Worm (Caenorhabditis elegans): ENCODE measurements around the gene hrg-3.

hrg-3 gene

DNA sequence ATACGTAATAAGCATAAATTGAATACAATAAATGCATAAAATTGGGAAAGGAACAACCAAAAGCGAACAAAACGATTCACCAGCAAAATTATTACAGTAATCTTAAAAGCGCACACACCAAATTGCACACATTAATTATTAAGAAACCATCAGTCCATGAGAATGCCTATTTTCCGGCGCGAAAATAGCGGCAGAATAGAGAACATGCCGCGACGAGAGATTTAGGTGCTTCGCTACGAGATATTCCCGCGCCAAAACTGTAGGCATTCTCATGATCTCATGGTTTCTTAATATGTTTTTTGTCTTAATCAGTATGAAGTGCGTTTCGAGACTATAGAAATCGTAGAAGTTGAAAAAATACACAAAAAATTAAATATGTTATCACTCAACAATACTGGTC is 27.9 kb downstream of the hrg-3 start:
- TF ChIP-seq ref-1 (GFP tag; conservative IDR thresholded peaks at IDR 0.05) (no peak), ztf-23 (GFP tag; IDR thresholded peaks at IDR 0.05) (no peak), ztf-29 (GFP tag; IDR thresholded peaks at IDR 0.05) (no peak), tab-1 (GFP tag; IDR thresholded peaks at IDR 0.05) (no peak), flt-1 (GFP tag; IDR thresholded peaks at IDR 0.05) (no peak), T22C8.4 (GFP tag; IDR thresholded peaks at IDR 0.05) (no peak), med-1 (GFP tag; optimal IDR thresholded peaks at IDR 0.05; ENCODE audit: insufficient read depth) (no peak), klf-2 (GFP tag; conservative IDR thresholded peaks at IDR 0.05) (no peak), cog-1 (tag; optimal IDR thresholded peaks at IDR 0.05) (no peak)

DNA sequence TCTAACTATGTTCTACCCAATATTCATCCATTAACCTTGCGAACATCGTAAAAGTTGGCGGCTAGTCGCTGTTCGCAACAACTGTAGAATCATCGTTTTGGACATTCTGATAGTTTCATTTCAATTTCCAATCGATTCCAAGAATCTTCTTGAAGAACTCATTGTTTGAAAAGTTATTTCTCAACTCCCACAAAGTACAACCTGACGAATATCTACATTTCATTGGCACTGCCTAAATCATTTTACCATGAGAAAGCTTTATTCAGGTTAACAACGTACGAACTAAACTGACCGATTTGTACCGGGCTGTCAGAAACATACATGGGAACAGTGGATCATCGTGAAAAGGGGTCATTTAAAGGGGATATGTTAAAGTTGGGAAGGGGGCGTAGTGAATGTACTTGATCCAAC is 30.5 kb downstream of the hrg-3 start, which contains the start of gene F46B6.6:
Gene F46B6.6 (minus strand): TSS at position 148 of the 411 bp plus-strand sequence.
- TF ChIP-seq klf-2 (GFP tag; conservative IDR thresholded peaks at IDR 0.05) (no peak), ref-1 (GFP tag; conservative IDR thresholded peaks at IDR 0.05) (no peak), ztf-29 (GFP tag; IDR thresholded peaks at IDR 0.05) (no peak)

DNA sequence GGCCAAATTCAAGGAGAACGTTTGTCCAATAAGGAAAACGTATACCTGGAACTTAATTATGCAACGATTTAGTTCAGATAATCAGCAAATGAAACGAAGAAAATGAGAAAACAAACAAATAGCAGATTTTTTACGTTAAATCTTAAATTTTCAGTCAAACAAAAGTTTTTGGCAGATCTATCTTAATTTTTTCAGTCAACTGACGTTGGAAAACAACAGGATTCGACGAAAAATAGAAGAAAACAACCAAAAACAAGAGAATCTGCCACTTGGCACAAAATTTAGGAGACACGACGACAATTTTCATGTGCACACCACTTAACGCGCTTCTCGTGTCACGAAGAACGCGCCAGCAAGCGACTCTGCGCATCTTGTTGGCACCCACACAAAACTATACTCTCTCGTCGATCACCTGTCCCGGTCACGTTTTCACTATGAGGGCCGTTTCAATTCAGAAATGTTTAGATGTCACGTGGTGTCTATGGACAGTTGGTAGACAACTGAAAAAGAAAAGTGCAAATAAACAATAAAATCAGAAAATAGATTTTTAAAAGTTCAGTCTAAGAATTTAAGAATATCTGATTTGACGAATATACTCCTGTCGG is 33.5 kb downstream of the hrg-3 start, which contains the start of gene ztf-7:
Gene ztf-7 (minus strand): TSS at position 51 of the 605 bp plus-strand sequence.
- no peak for TF ChIP-seq flt-1 (GFP tag; IDR thresholded peaks at IDR 0.05)
- no peak for TF ChIP-seq T22C8.4 (GFP tag; IDR thresholded peaks at IDR 0.05)
- TF ChIP-seq cog-1 (tag; optimal IDR thresholded peaks at IDR 0.05) = no peak

DNA sequence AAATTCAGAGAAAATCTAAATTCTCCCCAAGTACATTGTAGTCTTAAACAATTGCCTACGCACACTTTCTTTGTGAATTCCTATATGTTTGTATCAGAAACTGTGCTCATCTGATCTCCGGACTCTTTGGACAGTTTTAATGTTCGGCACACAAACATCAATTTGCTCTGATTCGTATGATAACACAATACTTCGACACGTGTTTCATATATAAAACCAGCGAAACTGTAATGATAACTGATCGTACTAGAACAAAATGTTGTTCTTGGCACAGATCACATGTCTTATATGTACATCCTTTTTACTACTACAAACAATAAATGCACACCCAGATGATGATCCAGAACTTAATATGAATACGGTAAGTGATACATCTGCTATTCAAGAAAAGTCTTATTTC is 35.1 kb downstream of the hrg-3 start, which contains the start of gene lipl-2:
Gene lipl-2 (plus strand): TSS at position 236 of the 400 bp plus-strand sequence.
- no peak for TF ChIP-seq T22C8.4 (GFP tag; IDR thresholded peaks at IDR 0.05)
- TF ChIP-seq ref-1 (GFP tag; conservative IDR thresholded peaks at IDR 0.05) = no peak
- TF ChIP-seq tab-1 (GFP tag; IDR thresholded peaks at IDR 0.05) = no peak
- TF ChIP-seq ztf-23 (GFP tag; IDR thresholded peaks at IDR 0.05) = no peak
- no peak for TF ChIP-seq med-1 (GFP tag; optimal IDR thresholded peaks at IDR 0.05; ENCODE audit: insufficient read depth)
- TF ChIP-seq klf-2 (GFP tag; conservative IDR thresholded peaks at IDR 0.05) = no peak
- TF ChIP-seq cog-1 (tag; optimal IDR thresholded peaks at IDR 0.05) = no peak
- no peak for TF ChIP-seq flt-1 (GFP tag; IDR thresholded peaks at IDR 0.05)
- TF ChIP-seq ztf-29 (GFP tag; IDR thresholded peaks at IDR 0.05) = no peak

DNA sequence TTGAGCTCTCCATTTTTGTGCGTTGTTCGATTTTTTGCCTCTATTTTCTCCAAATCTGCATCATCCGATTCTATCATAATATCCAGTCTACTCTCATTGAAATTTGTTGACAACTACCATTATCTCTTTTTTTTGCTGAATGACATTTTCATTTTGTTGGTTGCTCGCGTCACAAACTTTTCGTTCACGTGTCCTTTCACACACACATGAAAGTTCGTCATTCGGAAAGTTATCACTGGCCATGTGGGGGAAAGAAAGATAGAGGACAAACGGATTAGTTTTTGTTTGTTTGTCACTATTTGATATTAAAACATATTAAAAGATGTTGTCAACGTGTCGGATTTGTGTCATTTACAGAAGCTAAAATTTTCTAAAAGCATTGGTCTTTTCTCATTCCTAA is 38.7 kb downstream of the hrg-3 start:
- TF ChIP-seq klf-2 (GFP tag; conservative IDR thresholded peaks at IDR 0.05) (no peak), ref-1 (GFP tag; conservative IDR thresholded peaks at IDR 0.05) (no peak), tab-1 (GFP tag; IDR thresholded peaks at IDR 0.05) (no peak), cog-1 (tag; optimal IDR thresholded peaks at IDR 0.05) (no peak), ztf-29 (GFP tag; IDR thresholded peaks at IDR 0.05) (no peak), ztf-23 (GFP tag; IDR thresholded peaks at IDR 0.05) (no peak)

DNA sequence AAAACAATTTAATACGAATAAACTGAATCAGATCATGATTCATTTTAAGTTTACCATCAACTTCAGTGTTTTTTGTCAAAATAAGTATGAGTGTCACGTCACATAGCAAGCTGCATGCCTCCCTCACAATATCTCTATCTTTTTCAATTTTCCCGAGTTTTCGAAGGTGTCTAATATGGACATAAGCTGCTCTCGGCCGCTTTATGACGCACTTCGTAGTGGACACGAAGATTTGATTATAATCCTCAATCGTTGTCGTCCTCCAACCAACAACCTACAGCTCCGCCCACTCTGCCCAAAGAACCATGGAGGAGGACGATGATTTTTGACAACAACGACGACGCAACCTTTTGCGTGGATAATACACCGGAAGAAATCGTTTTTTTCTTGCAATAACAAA is 39.7 kb downstream of the hrg-3 start:
- TF ChIP-seq med-1 (GFP tag; optimal IDR thresholded peaks at IDR 0.05; ENCODE audit: insufficient read depth) = no peak
- TF ChIP-seq klf-2 (GFP tag; conservative IDR thresholded peaks at IDR 0.05) = no peak
- no peak for TF ChIP-seq ref-1 (GFP tag; conservative IDR thresholded peaks at IDR 0.05)
- TF ChIP-seq cog-1 (tag; optimal IDR thresholded peaks at IDR 0.05) = no peak
- TF ChIP-seq tab-1 (GFP tag; IDR thresholded peaks at IDR 0.05) = no peak

DNA sequence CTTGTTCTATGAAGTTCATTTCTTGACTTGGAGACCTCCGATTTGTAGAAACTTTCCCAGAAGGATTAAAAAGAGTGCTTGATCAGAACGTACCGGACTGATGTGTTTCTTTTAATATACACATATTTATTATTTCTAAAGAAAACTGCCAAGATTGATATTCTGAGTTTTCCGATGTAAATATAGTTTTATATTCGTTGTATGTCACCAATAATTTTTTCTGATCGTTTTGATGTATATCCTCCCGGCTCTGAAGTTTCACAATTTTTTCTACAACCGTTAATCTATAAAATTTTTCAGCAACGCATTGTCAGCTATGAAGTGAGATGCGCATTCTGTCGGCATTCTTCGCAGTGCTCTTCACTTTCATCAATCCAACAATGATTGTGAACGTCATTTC is 40.3 kb downstream of the hrg-3 start, which contains the start of gene F46B6.9:
Gene F46B6.9 (plus strand): TSS at position 301 of the 400 bp plus-strand sequence.
- TF ChIP-seq ref-1 (GFP tag; conservative IDR thresholded peaks at IDR 0.05) (no peak), med-1 (GFP tag; optimal IDR thresholded peaks at IDR 0.05; ENCODE audit: insufficient read depth) (no peak)

DNA sequence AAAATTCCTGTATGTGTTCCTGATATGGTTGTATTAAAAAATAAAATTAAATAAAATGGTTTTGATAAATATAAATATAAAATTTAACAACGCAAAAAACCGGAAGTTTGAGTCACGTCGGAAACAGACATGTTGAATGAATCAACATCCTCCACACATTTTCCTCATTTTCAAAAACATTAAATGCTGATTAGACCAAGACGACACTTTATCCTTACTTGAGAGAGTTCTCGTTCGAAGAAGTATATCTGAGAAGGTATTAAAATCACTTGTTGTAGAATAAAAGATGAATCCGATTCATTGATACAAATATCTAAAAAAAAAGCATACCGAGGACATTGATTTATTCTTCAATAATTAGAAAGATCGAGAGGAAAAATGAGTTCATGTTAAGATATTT is 41.9 kb downstream of the hrg-3 start:
- TF ChIP-seq cog-1 (tag; optimal IDR thresholded peaks at IDR 0.05) (no peak), ztf-23 (GFP tag; IDR thresholded peaks at IDR 0.05) (no peak), tab-1 (GFP tag; IDR thresholded peaks at IDR 0.05) (no peak), klf-2 (GFP tag; conservative IDR thresholded peaks at IDR 0.05) (no peak), med-1 (GFP tag; optimal IDR thresholded peaks at IDR 0.05; ENCODE audit: insufficient read depth) (no peak), flt-1 (GFP tag; IDR thresholded peaks at IDR 0.05) (no peak)

DNA sequence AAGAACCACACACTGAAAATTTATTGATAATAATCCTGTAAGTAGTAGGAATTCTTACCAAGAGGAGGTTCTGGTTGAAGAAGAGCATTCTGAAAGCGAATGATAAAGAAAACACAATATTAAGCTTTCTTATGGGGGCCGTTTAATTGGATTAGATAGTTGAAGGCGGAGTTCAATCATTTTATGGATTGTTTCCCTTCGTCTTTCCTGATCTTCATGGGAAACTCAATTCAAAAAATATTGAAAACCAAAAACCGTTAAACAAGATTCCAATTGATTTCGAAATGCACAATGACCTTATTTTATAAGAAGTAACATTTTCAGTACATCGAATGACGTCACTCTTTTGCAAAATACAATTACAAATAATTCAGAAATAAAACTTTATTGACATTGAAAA is 42.8 kb downstream of the hrg-3 start, which contains the start of gene F46B6.13:
Gene F46B6.13 (minus strand): TSS at position 101 of the 400 bp plus-strand sequence.
- TF ChIP-seq med-1 (GFP tag; optimal IDR thresholded peaks at IDR 0.05; ENCODE audit: insufficient read depth) = no peak
- TF ChIP-seq ztf-23 (GFP tag; IDR thresholded peaks at IDR 0.05) = no peak
- TF ChIP-seq cog-1 (tag; optimal IDR thresholded peaks at IDR 0.05) = no peak
- TF ChIP-seq ref-1 (GFP tag; conservative IDR thresholded peaks at IDR 0.05) = no peak
- no peak for TF ChIP-seq tab-1 (GFP tag; IDR thresholded peaks at IDR 0.05)
- TF ChIP-seq ztf-29 (GFP tag; IDR thresholded peaks at IDR 0.05) = no peak
- no peak for TF ChIP-seq T22C8.4 (GFP tag; IDR thresholded peaks at IDR 0.05)
- TF ChIP-seq flt-1 (GFP tag; IDR thresholded peaks at IDR 0.05) = no peak
- TF ChIP-seq klf-2 (GFP tag; conservative IDR thresholded peaks at IDR 0.05) = no peak

DNA sequence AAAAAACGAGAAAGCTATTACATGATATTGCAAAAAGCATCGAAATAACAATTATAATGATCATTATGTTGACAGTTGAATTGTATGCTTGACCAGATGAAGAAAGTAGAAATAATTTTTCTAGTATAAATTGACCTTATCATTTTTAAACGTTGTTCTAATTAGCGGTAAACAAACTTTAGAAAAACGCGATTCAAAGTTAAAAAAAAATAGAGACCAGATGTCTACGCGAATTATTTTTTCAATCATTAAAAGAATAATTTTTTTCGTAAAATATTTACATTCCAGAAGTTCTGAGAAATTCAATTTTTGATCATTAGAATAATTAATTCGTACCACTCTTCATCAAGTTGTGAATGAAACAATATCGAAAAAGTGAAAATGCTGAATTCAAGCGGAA is 45.7 kb downstream of the hrg-3 start, which contains the start of gene F46B6.10:
Gene F46B6.10 (minus strand): TSS at position 101 of the 400 bp plus-strand sequence.
- TF ChIP-seq ztf-29 (GFP tag; IDR thresholded peaks at IDR 0.05) (no peak), T22C8.4 (GFP tag; IDR thresholded peaks at IDR 0.05) (no peak), med-1 (GFP tag; optimal IDR thresholded peaks at IDR 0.05; ENCODE audit: insufficient read depth) (no peak), cog-1 (tag; optimal IDR thresholded peaks at IDR 0.05) (no peak)

DNA sequence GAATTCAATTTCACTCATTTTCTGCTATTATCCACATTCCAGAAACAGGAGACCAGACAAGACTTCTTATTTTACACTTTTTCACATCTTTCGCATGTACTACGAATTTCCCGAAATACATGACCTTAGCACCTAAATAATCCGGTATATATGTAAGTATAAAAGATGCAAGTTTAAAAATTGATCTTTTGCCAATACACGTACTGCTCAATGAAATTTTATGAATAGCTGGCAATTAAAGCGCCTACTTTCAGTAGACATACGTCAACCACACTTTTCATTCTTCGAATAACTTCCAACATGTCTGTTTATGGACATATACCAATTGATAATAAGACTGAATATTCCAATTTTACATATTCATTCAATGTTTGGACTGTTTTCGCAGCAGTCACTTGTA is 46.9 kb downstream of the hrg-3 start, which contains the start of gene sru-39:
Gene sru-39 (plus strand): TSS at position 301 of the 400 bp plus-strand sequence.
- no peak for TF ChIP-seq T22C8.4 (GFP tag; IDR thresholded peaks at IDR 0.05)
- TF ChIP-seq flt-1 (GFP tag; IDR thresholded peaks at IDR 0.05) = no peak
- no peak for TF ChIP-seq cog-1 (tag; optimal IDR thresholded peaks at IDR 0.05)
- TF ChIP-seq ref-1 (GFP tag; conservative IDR thresholded peaks at IDR 0.05) = no peak
- TF ChIP-seq ztf-29 (GFP tag; IDR thresholded peaks at IDR 0.05) = no peak
- no peak for TF ChIP-seq tab-1 (GFP tag; IDR thresholded peaks at IDR 0.05)
- no peak for TF ChIP-seq med-1 (GFP tag; optimal IDR thresholded peaks at IDR 0.05; ENCODE audit: insufficient read depth)
- TF ChIP-seq ztf-23 (GFP tag; IDR thresholded peaks at IDR 0.05) = no peak
- TF ChIP-seq klf-2 (GFP tag; conservative IDR thresholded peaks at IDR 0.05) = no peak
